Fruit fly (Drosophila melanogaster) whole organism, wandering third instar larva: ENCODE measurements around the gene CG8051.

ENCODE experiments used
- Dif ChIP-seq: fragments of 200-275, 200-300 bp; sonication (Bioruptor generic); optimal IDR thresholded peaks from 2 replicates; lab custom pipeline; 2018; ENCODE audit warnings: missing biosample characterization, missing genetic modification characterization; ENCODE audit not compliant: partially characterized antibody
- Hr78 ChIP-seq: fragments of >200 bp; optimal IDR thresholded peaks from 2 replicates; lab custom pipeline; 2017; ENCODE audit warnings: missing biosample characterization, missing genetic modification characterization
- Vsx2 ChIP-seq: fragments of 200-300, 225-300 bp; sonication (Bioruptor generic); optimal IDR thresholded peaks from 2 replicates; lab custom pipeline; 2018; ENCODE audit warnings: missing biosample characterization, missing genetic modification characterization; ENCODE audit not compliant: partially characterized antibody
- br ChIP-seq: fragments of 200-800 bp; sonication (Bioruptor generic); optimal IDR thresholded peaks from 2 replicates; lab custom pipeline; 2016; ENCODE audit warnings: missing biosample characterization, missing genetic modification characterization
- foxo ChIP-seq, 2 experiments: fragments of 200-800 bp; sonication (Bioruptor generic); optimal IDR thresholded peaks; 2 replicates in 1 of 2; 3 replicates in 1 of 2; lab custom pipeline; 2016 to 2017; ENCODE audit warnings: missing biosample characterization in 2 of 2, missing genetic modification characterization in 2 of 2
- h ChIP-seq: fragments of 200-800 bp; sonication (Bioruptor generic); optimal IDR thresholded peaks from 3 replicates; lab custom pipeline; 2016; ENCODE audit warnings: missing biosample characterization, mild to moderate bottlenecking, missing genetic modification characterization
- lola ChIP-seq: fragments of >200 bp; optimal IDR thresholded peaks from 2 replicates; lab custom pipeline; 2017; ENCODE audit warnings: missing biosample characterization, missing genetic modification characterization
- tai ChIP-seq: sonication (Bioruptor generic); optimal IDR thresholded peaks from 2 replicates; lab custom pipeline; 2016; ENCODE audit warnings: missing biosample characterization, missing genetic modification characterization
- usp ChIP-seq: fragments of >200 bp; optimal IDR thresholded peaks from 2 replicates; lab custom pipeline; 2017; ENCODE audit warnings: missing biosample characterization, missing genetic modification characterization

- no peak for TF ChIP-seq Vsx2
- no peak for TF ChIP-seq lola (GFP tag; lab: Kevin White, UChicago)
- TF ChIP-seq foxo (GFP tag; optimal IDR thresholded peaks at IDR 0.05; lab: Kevin White, UChicago), result no peak
- TF ChIP-seq Dif (GFP tag; lab: Kevin White, UChicago), result no peak
- TF ChIP-seq Hr78 (GFP tag; lab: Kevin White, UChicago), result no peak
- TF ChIP-seq br (GFP tag; lab: Kevin White, UChicago), result no peak
- TF ChIP-seq h (GFP tag; lab: Kevin White, UChicago), result no peak
- no peak for TF ChIP-seq tai (GFP tag; lab: Kevin White, UChicago)
- TF ChIP-seq usp, result no peak
Observed at dm6 chrX:19293320-19293719, 14.4 kb downstream of the CG8051 start.
